Worm (Caenorhabditis elegans) whole organism, L3 larva: Measurements from ENCODE around the gene R05D3.12.

Experiments
- R02D3.7 ChIP-seq: fragments of 150-350 bp; optimal IDR thresholded peaks from 2 replicates; lab custom pipeline; 2014; ENCODE audit warnings: missing biosample characterization, missing genetic modification characterization
- ZK546.5 ChIP-seq: sonication (generic microtip); optimal IDR thresholded peaks from 2 replicates; lab custom pipeline; 2017; ENCODE audit warnings: missing biosample characterization, missing genetic modification characterization
- aly-2 ChIP-seq: fragments of 150-350 bp; optimal IDR thresholded peaks from 2 replicates; lab custom pipeline; 2014; ENCODE audit warnings: missing biosample characterization, missing genetic modification characterization
- ama-1 ChIP-seq: fragments of 150-350 bp; optimal IDR thresholded peaks from 2 replicates; lab custom pipeline; 2018
- ceh-16 ChIP-seq: sonication (generic microtip); optimal IDR thresholded peaks from 2 replicates; lab custom pipeline; 2017; ENCODE audit warnings: missing biosample characterization, missing genetic modification characterization
- ceh-28 ChIP-seq: fragments of 150-350 bp; optimal IDR thresholded peaks from 2 replicates; lab custom pipeline; 2014; ENCODE audit warnings: missing biosample characterization, missing genetic modification reagents, missing genetic modification characterization
- ceh-82 ChIP-seq: fragments of 150-350 bp; optimal IDR thresholded peaks from 2 replicates; lab custom pipeline; 2014; ENCODE audit warnings: missing biosample characterization, missing genetic modification characterization
- ceh-9 ChIP-seq: sonication (generic microtip); optimal IDR thresholded peaks from 2 replicates; lab custom pipeline; 2018; ENCODE audit warnings: missing biosample characterization, missing genetic modification characterization
- daf-12 ChIP-seq: fragments of 150-350 bp; optimal IDR thresholded peaks from 2 replicates; lab custom pipeline; 2014; ENCODE audit warnings: missing biosample characterization, missing genetic modification reagents, missing genetic modification characterization
- egl-27 ChIP-seq: sonication (generic microtip); optimal IDR thresholded peaks from 4 replicates; lab custom pipeline; 2017; ENCODE audit warnings: missing biosample characterization, missing genetic modification reagents, missing genetic modification characterization
- egl-5 ChIP-seq: fragments of 150-350 bp; optimal IDR thresholded peaks from 2 replicates; lab custom pipeline; 2017; ENCODE audit warnings: missing biosample characterization, missing genetic modification reagents, missing genetic modification characterization, inconsistent platforms
- elt-1 ChIP-seq: fragments of 150-350 bp; optimal IDR thresholded peaks from 2 replicates; lab custom pipeline; 2014; ENCODE audit warnings: missing biosample characterization, missing genetic modification characterization
- elt-2 ChIP-seq: sonication (generic microtip); optimal IDR thresholded peaks from 2 replicates; lab custom pipeline; 2016; ENCODE audit warnings: missing genetic modification reagents, mild to moderate bottlenecking, missing genetic modification characterization, missing compliant biosample characterization
- elt-3 ChIP-seq, 3 experiments: fragments of 150-350 bp in 1 of 3; sonication (generic microtip) in 2 of 3; optimal IDR thresholded peaks; 2 replicates in 2 of 3; 4 replicates in 1 of 3; lab custom pipeline; 2014 to 2017; ENCODE audit warnings: missing biosample characterization in 3 of 3, missing genetic modification characterization in 3 of 3
- eor-1 ChIP-seq, 2 experiments: fragments of 150-350 bp; optimal IDR thresholded peaks; 2 replicates each; lab custom pipeline; 2014 to 2018; ENCODE audit warnings: missing biosample characterization in 2 of 2, missing genetic modification characterization in 2 of 2
- fkh-10 ChIP-seq: sonication (generic microtip); optimal IDR thresholded peaks from 2 replicates; lab custom pipeline; 2017; ENCODE audit warnings: missing biosample characterization, missing genetic modification reagents, missing genetic modification characterization
- fkh-2 ChIP-seq: fragments of 150-350 bp; optimal IDR thresholded peaks from 2 replicates; lab custom pipeline; 2014; ENCODE audit warnings: missing biosample characterization, missing genetic modification reagents, missing genetic modification characterization
- fos-1 ChIP-seq: fragments of 150-350 bp; optimal IDR thresholded peaks from 2 replicates; lab custom pipeline; 2014; ENCODE audit warnings: missing biosample characterization, missing genetic modification characterization
- hmg-11 ChIP-seq: sonication (generic microtip); optimal IDR thresholded peaks from 2 replicates; lab custom pipeline; 2016; ENCODE audit warnings: missing genetic modification characterization, missing compliant biosample characterization
- jun-1 ChIP-seq: fragments of 150-350 bp; optimal IDR thresholded peaks from 2 replicates; lab custom pipeline; 2014; ENCODE audit warnings: missing biosample characterization, missing genetic modification reagents, missing genetic modification characterization
- lin-15B ChIP-seq: fragments of 150-350 bp; optimal IDR thresholded peaks from 2 replicates; lab custom pipeline; 2014; ENCODE audit warnings: missing biosample characterization, missing genetic modification characterization
- lin-39 ChIP-seq: fragments of 150-350 bp; optimal IDR thresholded peaks from 2 replicates; lab custom pipeline; 2018; ENCODE audit warnings: missing biosample characterization, missing genetic modification reagents, missing genetic modification characterization
- lsy-12 ChIP-seq: sonication (generic microtip); optimal IDR thresholded peaks from 2 replicates; lab custom pipeline; 2016; ENCODE audit warnings: mild to moderate bottlenecking, missing genetic modification characterization, missing compliant biosample characterization
- mdl-1 ChIP-seq: fragments of 150-350 bp; optimal IDR thresholded peaks from 2 replicates; lab custom pipeline; 2014; ENCODE audit warnings: missing biosample characterization, missing genetic modification characterization
- mml-1 ChIP-seq: fragments of 150-350 bp; sonication (generic microtip); optimal IDR thresholded peaks from 3 replicates; lab custom pipeline; 2014; ENCODE audit warnings: missing biosample characterization, missing genetic modification characterization
- nfya-1 ChIP-seq: sonication (generic microtip); optimal IDR thresholded peaks from 2 replicates; lab custom pipeline; 2017; ENCODE audit warnings: missing genetic modification characterization, mild to moderate bottlenecking, missing compliant biosample characterization, antibody characterized with exemption, moderate library complexity; ENCODE audit not compliant: insufficient read depth
- nhr-11 ChIP-seq: fragments of 150-350 bp; optimal IDR thresholded peaks from 2 replicates; lab custom pipeline; 2014; ENCODE audit warnings: missing biosample characterization, missing genetic modification characterization
- nhr-12 ChIP-seq: fragments of 150-350 bp; optimal IDR thresholded peaks from 2 replicates; lab custom pipeline; 2014; ENCODE audit warnings: missing biosample characterization, missing genetic modification characterization
- nhr-23 ChIP-seq: fragments of 150-350 bp; optimal IDR thresholded peaks from 2 replicates; lab custom pipeline; 2014; ENCODE audit warnings: missing biosample characterization, missing genetic modification reagents, missing genetic modification characterization
- nhr-237 ChIP-seq: fragments of 150-350 bp; optimal IDR thresholded peaks from 2 replicates; lab custom pipeline; 2014; ENCODE audit warnings: missing biosample characterization, missing genetic modification characterization
- nhr-25 ChIP-seq: sonication (generic microtip); optimal IDR thresholded peaks from 2 replicates; lab custom pipeline; 2017; ENCODE audit warnings: missing biosample characterization, missing genetic modification characterization
- nhr-28 ChIP-seq: fragments of 150-350 bp; optimal IDR thresholded peaks from 2 replicates; lab custom pipeline; 2014; ENCODE audit warnings: missing biosample characterization, missing genetic modification characterization
- nhr-43 ChIP-seq: sonication (generic microtip); optimal IDR thresholded peaks from 2 replicates; lab custom pipeline; 2016; ENCODE audit warnings: mild to moderate bottlenecking, missing genetic modification characterization, missing compliant biosample characterization; ENCODE audit not compliant: poor library complexity, severe bottlenecking
- nhr-67 ChIP-seq: fragments of 150-350 bp; optimal IDR thresholded peaks from 2 replicates; lab custom pipeline; 2014; ENCODE audit warnings: missing biosample characterization, missing genetic modification characterization
- nhr-76 ChIP-seq: fragments of 150-350 bp; sonication (generic microtip); optimal IDR thresholded peaks from 5 replicates; lab custom pipeline; 2014; ENCODE audit warnings: missing biosample characterization, missing genetic modification characterization
- nhr-77 ChIP-seq: fragments of 150-350 bp; optimal IDR thresholded peaks from 2 replicates; lab custom pipeline; 2014; ENCODE audit warnings: missing biosample characterization, missing genetic modification characterization
- pha-4 ChIP-seq: fragments of 150-350 bp; optimal IDR thresholded peaks from 2 replicates; lab custom pipeline; 2014; ENCODE audit warnings: missing biosample characterization, missing genetic modification reagents, missing genetic modification characterization
- pqm-1 ChIP-seq: fragments of 150-350 bp; optimal IDR thresholded peaks from 2 replicates; lab custom pipeline; 2017; ENCODE audit warnings: missing biosample characterization, missing genetic modification characterization, inconsistent platforms
- sea-2 ChIP-seq: fragments of 150-350 bp; sonication (generic microtip); optimal IDR thresholded peaks from 4 replicates; lab custom pipeline; 2014; ENCODE audit warnings: missing biosample characterization, missing genetic modification reagents, missing genetic modification characterization
- skn-1 ChIP-seq: fragments of 150-350 bp; optimal IDR thresholded peaks from 2 replicates; lab custom pipeline; 2014; ENCODE audit warnings: missing biosample characterization, missing genetic modification characterization
- snpc-4 ChIP-seq: fragments of 150-350 bp; optimal IDR thresholded peaks from 2 replicates; lab custom pipeline; 2014; ENCODE audit warnings: missing biosample characterization, missing genetic modification characterization
- tbx-2 ChIP-seq: sonication (generic microtip); optimal IDR thresholded peaks from 2 replicates; lab custom pipeline; 2016; ENCODE audit warnings: mild to moderate bottlenecking, missing genetic modification characterization, missing compliant biosample characterization
- unc-39 ChIP-seq: sonication (generic microtip); optimal IDR thresholded peaks from 4 replicates; lab custom pipeline; 2017; ENCODE audit warnings: missing biosample characterization, missing genetic modification characterization
- unc-62 ChIP-seq: fragments of 150-350 bp; sonication (generic microtip); optimal IDR thresholded peaks from 4 replicates; lab custom pipeline; 2014; ENCODE audit warnings: missing biosample characterization, missing genetic modification reagents, missing genetic modification characterization
- zag-1 ChIP-seq: fragments of 150-350 bp; optimal IDR thresholded peaks from 2 replicates; lab custom pipeline; 2014; ENCODE audit warnings: missing biosample characterization, missing genetic modification characterization
- ztf-11 ChIP-seq: fragments of 150-350 bp; optimal IDR thresholded peaks from 2 replicates; lab custom pipeline; 2014; ENCODE audit warnings: missing biosample characterization, missing genetic modification characterization
- ztf-4 ChIP-seq: fragments of 150-350 bp; optimal IDR thresholded peaks from 2 replicates; lab custom pipeline; 2014; ENCODE audit warnings: missing biosample characterization, missing genetic modification characterization

R05D3.12 gene

ce11 chrIII:8410747-8411146 lies 30.0 kb downstream of the R05D3.12 start:
- TF ChIP-seq nhr-77 (tag; lab: Kevin White, UChicago) (no peak), ama-1 (no peak), elt-2 (no peak), nhr-67 (tag; lab: Kevin White, UChicago) (no peak), zag-1 (tag; lab: Kevin White, UChicago) (no peak), hmg-11 (no peak), unc-39 (tag; lab: Kevin White, UChicago) (no peak), sea-2 (no peak), nhr-76 (no peak), ztf-11 (tag; lab: Kevin White, UChicago) (no peak), fkh-10 (GFP tag; lab: Kevin White, UChicago) (no peak), nfya-1 (tag; lab: Kevin White, UChicago) (no peak), tbx-2 (tag; lab: Kevin White, UChicago) (no peak), ztf-4 (tag; lab: Kevin White, UChicago) (no peak), skn-1 (no peak), nhr-25 (no peak), ceh-82 (no peak)

ce11 chrIII:8411976-8412375 lies 31.2 kb downstream of the R05D3.12 start:
- no peak for TF ChIP-seq nhr-76
- peak; percentile 70 for TF ChIP-seq unc-62 (GFP tag; lab: Kevin White, UChicago)
- peak; percentile 82 for TF ChIP-seq snpc-4 (tag; lab: Kevin White, UChicago)
- peak; percentile 14 for TF ChIP-seq nhr-43
- no peak for TF ChIP-seq elt-3 (tag; optimal IDR thresholded peaks at IDR 0.05; lab: Kevin White, UChicago)
- no peak for TF ChIP-seq nhr-77 (tag; lab: Kevin White, UChicago)
- peak; percentile 75 for TF ChIP-seq fkh-10 (GFP tag; lab: Kevin White, UChicago)
- peak; percentile 78 for TF ChIP-seq nhr-23 (tag; lab: Kevin White, UChicago)
- no peak for TF ChIP-seq tbx-2 (tag; lab: Kevin White, UChicago)
- no peak for TF ChIP-seq ceh-16 (tag; lab: Kevin White, UChicago)
- TF ChIP-seq nhr-11 (tag; lab: Kevin White, UChicago) = no peak
- no peak for TF ChIP-seq sea-2
- peak; percentile 85 for TF ChIP-seq lsy-12 (tag; lab: Kevin White, UChicago)
- TF ChIP-seq mml-1 = no peak
- peak; percentile 99 for TF ChIP-seq nfya-1 (tag; lab: Kevin White, UChicago)
- TF ChIP-seq aly-2 (tag; lab: Kevin White, UChicago) = no peak
- TF ChIP-seq R02D3.7 (tag; lab: Kevin White, UChicago) = peak; percentile 23
- peak; percentile 83 for TF ChIP-seq nhr-25
- no peak for TF ChIP-seq ZK546.5 (tag; lab: Kevin White, UChicago)
- TF ChIP-seq nhr-237 (tag; lab: Kevin White, UChicago) = no peak
- TF ChIP-seq fkh-2 (tag; lab: Kevin White, UChicago) = no peak
- no peak for TF ChIP-seq nhr-28
- peak; percentile 65 for TF ChIP-seq elt-2
- peak; percentile 60 for TF ChIP-seq egl-5 (tag; lab: Kevin White, UChicago)
- TF ChIP-seq pqm-1 (tag; lab: Kevin White, UChicago) = peak; percentile 66
- peak; percentile 59 for TF ChIP-seq ceh-28
- no peak for TF ChIP-seq mdl-1 (tag; lab: Kevin White, UChicago)
- peak; percentile 77 for TF ChIP-seq lin-39
- TF ChIP-seq ceh-9 (tag; lab: Kevin White, UChicago) = no peak
- TF ChIP-seq zag-1 (tag; lab: Kevin White, UChicago) = no peak
- TF ChIP-seq lin-15B = peak; percentile 88
- TF ChIP-seq daf-12 (tag; lab: Kevin White, UChicago) = no peak
- TF ChIP-seq pha-4 (tag; lab: Kevin White, UChicago) = peak; percentile 82
- no peak for TF ChIP-seq ztf-4 (tag; lab: Kevin White, UChicago)
- no peak for TF ChIP-seq nhr-12 (tag; lab: Kevin White, UChicago)
- no peak for TF ChIP-seq unc-39 (tag; lab: Kevin White, UChicago)
- no peak for TF ChIP-seq nhr-67 (tag; lab: Kevin White, UChicago)
- TF ChIP-seq hmg-11 = peak; percentile 80
- TF ChIP-seq ztf-11 (tag; lab: Kevin White, UChicago) = no peak
- no peak for TF ChIP-seq eor-1 (tag; optimal IDR thresholded peaks at IDR 0.05; lab: Kevin White, UChicago)
- TF ChIP-seq ama-1 = no peak
- peak; percentile 35 for TF ChIP-seq skn-1
- no peak for TF ChIP-seq fos-1 (tag; lab: Kevin White, UChicago)
- peak; percentile 55 for TF ChIP-seq elt-1
- no peak for TF ChIP-seq egl-27
- TF ChIP-seq jun-1 (tag; lab: Kevin White, UChicago) = no peak
- no peak for TF ChIP-seq ceh-82
- TF ChIP-seq, all 47 proteins: peak for 19
